Worm (Caenorhabditis elegans): ENCODE results near the gene F29B9.1.

Gene F29B9.1

ce11 chrIV:4688221-4688620, 23.0 kb downstream of the F29B9.1 start, which contains the start of gene bus-4:
TSS of gene bus-4 (plus strand) at chrIV:4688269.
- TF ChIP-seq unc-3 (GFP tag; conservative IDR thresholded peaks at IDR 0.05) (no peak), unc-3 (tag; optimal IDR thresholded peaks at IDR 0.05) (no peak), nhr-11 (tag; optimal IDR thresholded peaks at IDR 0.05) (no peak), ceh-48 (tag; optimal IDR thresholded peaks at IDR 0.05) (no peak), ceh-2 (tag; optimal IDR thresholded peaks at IDR 0.05) (no peak), ets-4 (tag; optimal IDR thresholded peaks at IDR 0.05) (no peak), pqm-1 (tag; optimal IDR thresholded peaks at IDR 0.05) (no peak), ceh-18 (tag; optimal IDR thresholded peaks at IDR 0.05) (no peak), ceh-9 (tag; optimal IDR thresholded peaks at IDR 0.05) (no peak), K02D7.2 (tag; optimal IDR thresholded peaks at IDR 0.05) (no peak), pha-4 (tag; optimal IDR thresholded peaks at IDR 0.05) (no peak), pat-9 (tag; optimal IDR thresholded peaks at IDR 0.05) (no peak)

ce11 chrIV:4692463-4692862, 27.3 kb downstream of the F29B9.1 start, which contains the start of gene spe-51:
TSS of gene spe-51 (plus strand) at chrIV:4692763.
- no peak for TF ChIP-seq pqm-1 (tag; optimal IDR thresholded peaks at IDR 0.05)
- no peak for TF ChIP-seq unc-42 (tag; optimal IDR thresholded peaks at IDR 0.05)
- TF ChIP-seq hlh-8 (tag; optimal IDR thresholded peaks at IDR 0.05), result no peak

ce11 chrIV:4702077-4702476, 36.9 kb downstream of the F29B9.1 start:
- TF ChIP-seq fax-1 (tag; optimal IDR thresholded peaks at IDR 0.05) (peak; percentile 55), lim-6 (tag; optimal IDR thresholded peaks at IDR 0.05) (peak; percentile 49), ref-2 (tag; optimal IDR thresholded peaks at IDR 0.05) (peak; percentile 59), F13H6.1 (tag; optimal IDR thresholded peaks at IDR 0.05) (peak; percentile 51), zip-5 (tag; optimal IDR thresholded peaks at IDR 0.05) (peak; percentile 45), C08G9.2 (tag; optimal IDR thresholded peaks at IDR 0.05) (peak; percentile 73), ets-4 (tag; optimal IDR thresholded peaks at IDR 0.05) (peak; percentile 60), elt-2 (tag; optimal IDR thresholded peaks at IDR 0.05) (peak; percentile 26), ceh-14 (tag; optimal IDR thresholded peaks at IDR 0.05) (peak; percentile 77), tbx-7 (tag; optimal IDR thresholded peaks at IDR 0.05) (peak; percentile 12), dmd-4 (tag; optimal IDR thresholded peaks at IDR 0.05; ENCODE audit: borderline replicate concordance) (peak; percentile 59), rnt-1 (tag; optimal IDR thresholded peaks at IDR 0.05) (peak; percentile 25), tbx-2 (tag; optimal IDR thresholded peaks at IDR 0.05) (peak; percentile 51), ceh-19 (GFP tag; optimal IDR thresholded peaks at IDR 0.05) (peak; percentile 11), ceh-34 (tag; optimal IDR thresholded peaks at IDR 0.05) (peak; percentile 16), ceh-31 (tag; optimal IDR thresholded peaks at IDR 0.05) (peak; percentile 86), ceh-2 (tag; optimal IDR thresholded peaks at IDR 0.05) (peak; percentile 51)

ce11 chrIV:4703911-4704310, 38.7 kb downstream of the F29B9.1 start, which contains the start of gene ogdh-1:
TSS of gene ogdh-1 (minus strand) at chrIV:4704011.
- TF ChIP-seq lim-6 (tag; optimal IDR thresholded peaks at IDR 0.05), result no peak
- TF ChIP-seq K02D7.2 (tag; optimal IDR thresholded peaks at IDR 0.05), result no peak
- no peak for TF ChIP-seq ceh-22 (tag; optimal IDR thresholded peaks at IDR 0.05)
- TF ChIP-seq dve-1 (tag; optimal IDR thresholded peaks at IDR 0.05), result no peak
- TF ChIP-seq hlh-30 (tag; optimal IDR thresholded peaks at IDR 0.05; ENCODE audit: insufficient read depth), result no peak
- no peak for TF ChIP-seq ref-2 (tag; optimal IDR thresholded peaks at IDR 0.05)
- no peak for TF ChIP-seq pha-4 (tag; optimal IDR thresholded peaks at IDR 0.05)
- no peak for TF ChIP-seq ceh-45 (GFP tag; IDR thresholded peaks at IDR 0.05)

- TF ChIP-seq ref-2 (tag; optimal IDR thresholded peaks at IDR 0.05) (peak; percentile 20), fkh-10 (GFP tag; optimal IDR thresholded peaks at IDR 0.05) (no peak), ceh-18 (tag; optimal IDR thresholded peaks at IDR 0.05) (peak; percentile 58), sdc-2 (tag; optimal IDR thresholded peaks at IDR 0.05) (peak; percentile 9), hlh-13 (GFP tag; optimal IDR thresholded peaks at IDR 0.05) (no peak), hlh-6 (tag; optimal IDR thresholded peaks at IDR 0.05) (no peak), ceh-31 (tag; optimal IDR thresholded peaks at IDR 0.05) (peak; percentile 69), nfya-1 (tag; optimal IDR thresholded peaks at IDR 0.05) (peak; percentile 75), rnt-1 (tag; optimal IDR thresholded peaks at IDR 0.05) (peak; percentile 16), tbx-2 (tag; optimal IDR thresholded peaks at IDR 0.05) (peak; percentile 51), ceh-14 (tag; optimal IDR thresholded peaks at IDR 0.05) (peak; percentile 51), hlh-15 (tag; optimal IDR thresholded peaks at IDR 0.05) (no peak), C08G9.2 (tag; optimal IDR thresholded peaks at IDR 0.05) (peak; percentile 40), unc-3 (GFP tag; conservative IDR thresholded peaks at IDR 0.05) (no peak), unc-3 (tag; optimal IDR thresholded peaks at IDR 0.05) (no peak)
Measured at ce11 chrIV:4705182-4705581, 40.0 kb downstream of the F29B9.1 start.
